Worm (Caenorhabditis elegans): ENCODE measurements around the gene mfsd-12.

The mfsd-12 gene

ce11 chrX:4711698-4712329 is 43.9 kb downstream of the mfsd-12 start, which contains the start of the genes dnj-14 and glit-1 (continued):
- peak; percentile 89 for TF ChIP-seq mcd-1 (GFP tag; IDR thresholded peaks at IDR 0.05)
- TF ChIP-seq repo-1 (tag; optimal IDR thresholded peaks at IDR 0.05): peak; percentile 51
- TF ChIP-seq D2030.7 (GFP tag; IDR thresholded peaks at IDR 0.05): no peak
- TF ChIP-seq sea-2 (GFP tag; IDR thresholded peaks at IDR 0.05): no peak
- peak; percentile 94 for TF ChIP-seq attf-5 (GFP tag; optimal IDR thresholded peaks at IDR 0.05)
- no peak for TF ChIP-seq nfya-2 (GFP tag; IDR thresholded peaks at IDR 0.05)
- no peak for TF ChIP-seq tbx-9 (tag; optimal IDR thresholded peaks at IDR 0.05; ENCODE audit: borderline replicate concordance)
- TF ChIP-seq ztf-18 (tag; optimal IDR thresholded peaks at IDR 0.05): peak; percentile 57
- TF ChIP-seq let-607 (tag; optimal IDR thresholded peaks at IDR 0.05): peak; percentile 74 to 80
- TF ChIP-seq F39B2.1 (GFP tag; IDR thresholded peaks at IDR 0.05): no peak
- TF ChIP-seq K12H6.12 (tag; optimal IDR thresholded peaks at IDR 0.05): peak; percentile 70
- peak; percentile 77 for TF ChIP-seq B0336.3 (GFP tag; IDR thresholded peaks at IDR 0.05)
- no peak for TF ChIP-seq lin-26 (GFP tag; IDR thresholded peaks at IDR 0.05)
- TF ChIP-seq tlf-1 (GFP tag; optimal IDR thresholded peaks at IDR 0.05): peak; percentile 53
- TF ChIP-seq Y53F4B.3 (GFP tag; IDR thresholded peaks at IDR 0.05): no peak
- TF ChIP-seq mes-4 (tag; optimal IDR thresholded peaks at IDR 0.05): no peak
- no peak for TF ChIP-seq F49E8.2 (tag; optimal IDR thresholded peaks at IDR 0.05; ENCODE audit: insufficient read depth)
- no peak for TF ChIP-seq lsy-27 (tag; optimal IDR thresholded peaks at IDR 0.05; ENCODE audit: borderline replicate concordance, insufficient read depth)
- peak; percentile 79 for TF ChIP-seq F33H1.4 (GFP tag; IDR thresholded peaks at IDR 0.05)
- 0 out of 2 replicates have a peak, but pooled peaks have one; percentile 35 for TF ChIP-seq Y53G8AR.9 (GFP tag; conservative IDR thresholded peaks at IDR 0.05)
- peak; percentile 98 for TF ChIP-seq nhr-80 (tag; optimal IDR thresholded peaks at IDR 0.05)
- TF ChIP-seq cebp-1 (GFP tag; IDR thresholded peaks at IDR 0.05): peak; percentile 52; the same call in 1 of the 2 replicates
- TF ChIP-seq cebp-1 (tag; optimal IDR thresholded peaks at IDR 0.05): peak; percentile 89
- no peak for TF ChIP-seq Y79H2A.3 (GFP tag; conservative IDR thresholded peaks at IDR 0.05)
- no peak for TF ChIP-seq xnd-1 (tag; optimal IDR thresholded peaks at IDR 0.05)
- TF ChIP-seq ccch-3 (GFP tag; optimal IDR thresholded peaks at IDR 0.05): no peak
- no peak for TF ChIP-seq nhr-27 (tag; optimal IDR thresholded peaks at IDR 0.05)
- no peak for TF ChIP-seq zim-3 (tag; optimal IDR thresholded peaks at IDR 0.05)
- no peak for TF ChIP-seq B0261.1 (tag; optimal IDR thresholded peaks at IDR 0.05)
- TF ChIP-seq F10E7.11 (tag; optimal IDR thresholded peaks at IDR 0.05): no peak
- TF ChIP-seq ekl-4 (GFP tag; IDR thresholded peaks at IDR 0.05): 0 out of 2 replicates have a peak, but pooled peaks have one; percentile 20
- peak; percentile 50 for TF ChIP-seq rcor-1 (GFP tag; IDR thresholded peaks at IDR 0.05)
- TF ChIP-seq attf-3 (GFP tag; conservative IDR thresholded peaks at IDR 0.05): 0 out of 2 replicates have a peak, but pooled peaks have one; percentile 11
- peak; percentile 84; the same call in 1 of the 2 replicates for TF ChIP-seq pbrm-1 (GFP tag; IDR thresholded peaks at IDR 0.05)
- TF ChIP-seq lin-35 (GFP tag; optimal IDR thresholded peaks at IDR 0.05): peak in 1 of 3 experiments; percentile 58
- TF ChIP-seq unc-62 (GFP tag; optimal IDR thresholded peaks at IDR 0.05): peak; percentile 51
- TF ChIP-seq fkh-3 (tag; optimal IDR thresholded peaks at IDR 0.05): no peak
- TF ChIP-seq dox-1 (GFP tag; IDR thresholded peaks at IDR 0.05): peak; percentile 91
- TF ChIP-seq ceh-91 (GFP tag; IDR thresholded peaks at IDR 0.05): no peak
- no peak for TF ChIP-seq cebp-2 (GFP tag; IDR thresholded peaks at IDR 0.05)
- TF ChIP-seq gei-17 (GFP tag; optimal IDR thresholded peaks at IDR 0.05): peak; percentile 46
- TF ChIP-seq lir-1 (GFP tag; conservative IDR thresholded peaks at IDR 0.05): peak; percentile 36; the same call in 1 of the 2 replicates
- TF ChIP-seq hmg-1.2 (GFP tag; IDR thresholded peaks at IDR 0.05): peak; percentile 71
- TF ChIP-seq hrde-1 (tag; optimal IDR thresholded peaks at IDR 0.05; ENCODE audit: borderline replicate concordance): no peak
- TF ChIP-seq ztf-28 (GFP tag; IDR thresholded peaks at IDR 0.05): no peak
- TF ChIP-seq ama-1 (optimal IDR thresholded peaks at IDR 0.05): no peak
- TF ChIP-seq ama-1 (GFP tag; optimal IDR thresholded peaks at IDR 0.05): no peak
- no peak for TF ChIP-seq snpc-3.4 (tag; optimal IDR thresholded peaks at IDR 0.05)
